Fruit fly (Drosophila melanogaster) whole organism, embryonic: ENCODE measurements around the gene CG16779.

Source experiments
- CG10366 ChIP-seq: fragments of 200-800 bp; sonication (Bioruptor generic); IDR thresholded peaks from 2 replicates; pipeline ENCODE4 v1.3.6; 2022; ENCODE audit warnings: missing biosample characterization, missing genetic modification characterization
- CG10565 ChIP-seq: fragments of 200-800 bp; sonication (Bioruptor generic); optimal IDR thresholded peaks from 3 replicates; lab custom pipeline; 2016; ENCODE audit warnings: missing biosample characterization, mild to moderate bottlenecking, missing genetic modification characterization
- CG10654 ChIP-seq: fragments of 200-800 bp; sonication (Bioruptor generic); optimal IDR thresholded peaks from 2 replicates; lab custom pipeline; 2016; ENCODE audit warnings: missing biosample characterization, missing genetic modification characterization
- CG10979 ChIP-seq: fragments of 200-800 bp; sonication (Bioruptor generic); optimal IDR thresholded peaks from 2 replicates; lab custom pipeline; 2018; ENCODE audit warnings: missing biosample characterization, mild to moderate bottlenecking, missing genetic modification characterization, moderate library complexity
- CG13775 ChIP-seq: fragments of 200-800 bp; sonication (Bioruptor generic); optimal IDR thresholded peaks from 3 replicates; lab custom pipeline; 2017; ENCODE audit warnings: missing biosample characterization, mild to moderate bottlenecking, missing genetic modification characterization
- CG14014 ChIP-seq: fragments of 200-800 bp; sonication (Bioruptor generic); IDR thresholded peaks from 2 replicates; pipeline ENCODE4 v1.3.6; 2022; ENCODE audit warnings: missing biosample characterization, missing genetic modification characterization
- CG14667 ChIP-seq: fragments of 200-800 bp; sonication (Bioruptor generic); IDR thresholded peaks from 2 replicates; pipeline ENCODE4 v1.3.6; 2022; ENCODE audit warnings: missing biosample characterization, missing genetic modification characterization
- CG17829 ChIP-seq: fragments of 200-800 bp; optimal IDR thresholded peaks from 2 replicates; lab custom pipeline; 2019; ENCODE audit warnings: missing biosample characterization, mild to moderate bottlenecking, missing genetic modification characterization, moderate library complexity
- CG18619 ChIP-seq: fragments of 200-800 bp; sonication (Bioruptor generic); optimal IDR thresholded peaks from 3 replicates; lab custom pipeline; 2017; ENCODE audit warnings: missing biosample characterization, mild to moderate bottlenecking, missing genetic modification characterization
- CG2202 ChIP-seq: fragments of 200-800 bp; sonication (Bioruptor generic); optimal IDR thresholded peaks from 2 replicates; lab custom pipeline; 2018; ENCODE audit warnings: missing biosample characterization, mild to moderate bottlenecking, missing genetic modification characterization
- CG31365 ChIP-seq: fragments of 200-800 bp; sonication (Bioruptor generic); optimal IDR thresholded peaks from 2 replicates; lab custom pipeline; 2018; ENCODE audit warnings: missing biosample characterization, mild to moderate bottlenecking, missing genetic modification characterization
- CG31388 ChIP-seq: fragments of 200-800 bp; sonication (Bioruptor generic); optimal IDR thresholded peaks from 2 replicates; lab custom pipeline; 2016; ENCODE audit warnings: missing biosample characterization, missing genetic modification characterization
- CG3163 ChIP-seq: fragments of 200-800 bp; sonication (Bioruptor generic); optimal IDR thresholded peaks from 3 replicates; lab custom pipeline; 2016; ENCODE audit warnings: missing biosample characterization, missing genetic modification characterization
- CG6254 ChIP-seq: fragments of 200-800 bp; sonication (Bioruptor generic); optimal IDR thresholded peaks from 3 replicates; lab custom pipeline; 2017; ENCODE audit warnings: mild to moderate bottlenecking, missing biosample characterization, missing genetic modification reagents, missing genetic modification characterization
- CG6272 ChIP-seq: fragments of 200-800 bp; sonication (Bioruptor generic); IDR thresholded peaks from 2 replicates; pipeline ENCODE4 v1.3.6; 2022; ENCODE audit warnings: missing biosample characterization, missing genetic modification characterization
- CG7271 ChIP-seq: fragments of 200-800 bp; sonication (Bioruptor generic); optimal IDR thresholded peaks from 2 replicates; lab custom pipeline; 2018; ENCODE audit warnings: missing biosample characterization, mild to moderate bottlenecking, missing genetic modification characterization, moderate library complexity
- CG9817 ChIP-seq: fragments of 200-800 bp; sonication (Bioruptor generic); optimal IDR thresholded peaks from 2 replicates; lab custom pipeline; 2018; ENCODE audit warnings: missing biosample characterization, mild to moderate bottlenecking, missing genetic modification characterization, moderate library complexity
- CG9932 ChIP-seq: fragments of 200-800 bp; sonication (Bioruptor generic); IDR thresholded peaks from 2 replicates; pipeline ENCODE4 v1.3.6; 2022; ENCODE audit warnings: missing biosample characterization, missing genetic modification characterization
- Camta ChIP-seq: fragments of 200-800 bp; sonication (Bioruptor generic); optimal IDR thresholded peaks from 2 replicates; lab custom pipeline; 2016; ENCODE audit warnings: missing biosample characterization, missing genetic modification characterization
- ERR ChIP-seq: fragments of 200-800 bp; sonication (Bioruptor generic); optimal IDR thresholded peaks from 2 replicates; lab custom pipeline; 2016; ENCODE audit warnings: missing biosample characterization, missing genetic modification characterization
- H15 ChIP-seq: fragments of 200-800 bp; sonication (Bioruptor generic); IDR thresholded peaks from 3 replicates; pipeline ENCODE4 v1.3.6; 2022; ENCODE audit warnings: missing biosample characterization, missing genetic modification characterization
- HmgD ChIP-seq: fragments of 200-800 bp; sonication (Bioruptor generic); optimal IDR thresholded peaks from 3 replicates; lab custom pipeline; 2016; ENCODE audit warnings: missing biosample characterization, missing genetic modification characterization
- Lhr ChIP-seq: fragments of 200-800 bp; sonication (Bioruptor generic); optimal IDR thresholded peaks from 3 replicates; lab custom pipeline; 2017; ENCODE audit warnings: mild to moderate bottlenecking, missing biosample characterization, missing genetic modification reagents, missing genetic modification characterization
- MBD-R2 ChIP-seq: fragments of 200-800 bp; sonication (Bioruptor generic); IDR thresholded peaks from 2 replicates; pipeline ENCODE4 v1.3.6; 2022; ENCODE audit warnings: missing biosample characterization, missing genetic modification characterization
- PHDP ChIP-seq: fragments of 200-800 bp; sonication (Bioruptor generic); optimal IDR thresholded peaks from 3 replicates; lab custom pipeline; 2018; ENCODE audit warnings: missing biosample characterization, mild to moderate bottlenecking, missing genetic modification characterization, moderate library complexity
- Rx ChIP-seq: fragments of 200-800 bp; sonication (Bioruptor generic); IDR thresholded peaks from 2 replicates; pipeline ENCODE4 v1.3.6; 2022; ENCODE audit warnings: missing biosample characterization, missing genetic modification characterization
- Sox100B ChIP-seq: fragments of 200-800 bp; sonication (Bioruptor generic); optimal IDR thresholded peaks from 3 replicates; lab custom pipeline; 2018; ENCODE audit warnings: missing biosample characterization, mild to moderate bottlenecking, missing genetic modification characterization
- TFAM ChIP-seq: fragments of 200-800 bp; sonication (Bioruptor generic); optimal IDR thresholded peaks from 2 replicates; lab custom pipeline; 2017; ENCODE audit warnings: missing biosample characterization, missing genetic modification characterization, inconsistent platforms
- Taf1 ChIP-seq: fragments of 200-800 bp; sonication (Bioruptor generic); IDR thresholded peaks from 2 replicates; pipeline ENCODE4 v1.3.6; 2022; ENCODE audit warnings: missing biosample characterization, missing genetic modification characterization
- Usf ChIP-seq: fragments of 200-800 bp; sonication (Bioruptor generic); optimal IDR thresholded peaks from 2 replicates; lab custom pipeline; 2017; ENCODE audit warnings: missing genotype, missing biosample characterization, missing genetic modification characterization
- Xbp1 ChIP-seq: fragments of 200-800 bp; sonication (Bioruptor generic); optimal IDR thresholded peaks from 3 replicates; lab custom pipeline; 2016; ENCODE audit warnings: missing biosample characterization, mild to moderate bottlenecking, missing genetic modification characterization
- abd-A ChIP-seq: fragments of 200-800 bp; sonication (Bioruptor generic); optimal IDR thresholded peaks from 3 replicates; lab custom pipeline; 2019; ENCODE audit warnings: missing biosample characterization, mild to moderate bottlenecking, missing genetic modification characterization, moderate library complexity
- bsh ChIP-seq, 2 experiments: fragments of 200-800 bp; sonication (Bioruptor generic); optimal IDR thresholded peaks; 2 replicates each; lab custom pipeline; 2017 to 2018; ENCODE audit warnings: mild to moderate bottlenecking in 2 of 2, missing biosample characterization in 2 of 2, missing genetic modification characterization in 2 of 2, moderate library complexity in 1 of 2
- dan ChIP-seq: fragments of 200-800 bp; sonication (Bioruptor generic); IDR thresholded peaks from 2 replicates; pipeline ENCODE4 v1.3.6; 2022; ENCODE audit warnings: missing biosample characterization, missing genetic modification characterization
- ems ChIP-seq: fragments of 200-800 bp; sonication (Bioruptor generic); optimal IDR thresholded peaks from 3 replicates; lab custom pipeline; 2016; ENCODE audit warnings: missing biosample characterization, missing genetic modification characterization
- fd3F ChIP-seq: fragments of 200-800 bp; sonication (Bioruptor generic); optimal IDR thresholded peaks from 2 replicates; lab custom pipeline; 2018; ENCODE audit warnings: missing biosample characterization, mild to moderate bottlenecking, missing genetic modification characterization, moderate library complexity
- gsb ChIP-seq: fragments of 200-800 bp; sonication (Bioruptor generic); IDR thresholded peaks from 2 replicates; pipeline ENCODE4 v1.3.6; 2022; ENCODE audit warnings: missing biosample characterization, missing genetic modification characterization
- gt ChIP-seq: fragments of 200-800 bp; sonication (Bioruptor generic); IDR thresholded peaks from 2 replicates; pipeline ENCODE4 v1.3.6; 2022; ENCODE audit warnings: missing biosample characterization, missing genetic modification characterization
- hb ChIP-seq: fragments of 200-800 bp; sonication (Bioruptor generic); IDR thresholded peaks from 3 replicates; pipeline ENCODE4 v1.3.6; 2022; ENCODE audit warnings: missing biosample characterization, missing genetic modification characterization; ENCODE audit not compliant: partially characterized antibody
- knrl ChIP-seq: fragments of 200-800 bp; sonication (Bioruptor generic); IDR thresholded peaks from 3 replicates; pipeline ENCODE4 v1.3.6; 2022; ENCODE audit warnings: missing biosample characterization, missing genetic modification characterization; ENCODE audit not compliant: partially characterized antibody
- lmd ChIP-seq: fragments of 200-800 bp; sonication (Bioruptor generic); IDR thresholded peaks from 2 replicates; pipeline ENCODE4 v1.3.6; 2022; ENCODE audit warnings: missing biosample characterization, missing genetic modification characterization
- mam ChIP-seq: fragments of 200-800 bp; sonication (Bioruptor generic); optimal IDR thresholded peaks from 3 replicates; lab custom pipeline; 2016; ENCODE audit warnings: missing biosample characterization, missing genetic modification characterization
- pho ChIP-seq: fragments of 200-800 bp; sonication (Bioruptor generic); optimal IDR thresholded peaks from 2 replicates; lab custom pipeline; 2016; ENCODE audit warnings: missing biosample characterization, missing genetic modification characterization
- phol ChIP-seq: fragments of 200-800 bp; sonication (Bioruptor generic); optimal IDR thresholded peaks from 3 replicates; lab custom pipeline; 2018; ENCODE audit warnings: missing biosample characterization, mild to moderate bottlenecking, missing genetic modification characterization, moderate library complexity
- pnt ChIP-seq: fragments of 200-800 bp; sonication (Bioruptor generic); optimal IDR thresholded peaks from 3 replicates; lab custom pipeline; 2016; ENCODE audit warnings: missing biosample characterization, missing genetic modification characterization
- sc ChIP-seq, 3 experiments: fragments of >200 bp in 2 of 3; fragments of 200-800 bp in 1 of 3; sonication (Bioruptor generic) in 1 of 3; optimal IDR thresholded peaks; 2 replicates in 2 of 3; 3 replicates in 1 of 3; lab custom pipeline; 2017; ENCODE audit warnings: mild to moderate bottlenecking in 1 of 3, missing biosample characterization in 1 of 3, missing genetic modification characterization in 1 of 3, missing genetic modification reagents in 1 of 3
- schlank ChIP-seq: fragments of 200-800 bp; sonication (Bioruptor generic); optimal IDR thresholded peaks from 2 replicates; lab custom pipeline; 2018; ENCODE audit warnings: missing biosample characterization, mild to moderate bottlenecking, missing genetic modification characterization
- slbo ChIP-seq: fragments of 200-800 bp; sonication (Bioruptor generic); IDR thresholded peaks from 2 replicates; pipeline ENCODE4 v1.3.6; 2022; ENCODE audit warnings: missing biosample characterization, missing genetic modification characterization
- sr ChIP-seq: fragments of 200-800 bp; sonication (Bioruptor generic); IDR thresholded peaks from 3 replicates; pipeline ENCODE4 v1.3.6; 2022; ENCODE audit warnings: missing biosample characterization, missing genetic modification characterization
- tio ChIP-seq: fragments of 200-800 bp; sonication (Bioruptor generic); optimal IDR thresholded peaks from 2 replicates; lab custom pipeline; 2017; ENCODE audit warnings: missing biosample characterization, missing genetic modification characterization, inconsistent platforms
- twi ChIP-seq: fragments of 200-800 bp; optimal IDR thresholded peaks from 2 replicates; lab custom pipeline; 2019; ENCODE audit warnings: missing biosample characterization, mild to moderate bottlenecking, missing genetic modification characterization, moderate library complexity

CG16779 gene

DNA sequence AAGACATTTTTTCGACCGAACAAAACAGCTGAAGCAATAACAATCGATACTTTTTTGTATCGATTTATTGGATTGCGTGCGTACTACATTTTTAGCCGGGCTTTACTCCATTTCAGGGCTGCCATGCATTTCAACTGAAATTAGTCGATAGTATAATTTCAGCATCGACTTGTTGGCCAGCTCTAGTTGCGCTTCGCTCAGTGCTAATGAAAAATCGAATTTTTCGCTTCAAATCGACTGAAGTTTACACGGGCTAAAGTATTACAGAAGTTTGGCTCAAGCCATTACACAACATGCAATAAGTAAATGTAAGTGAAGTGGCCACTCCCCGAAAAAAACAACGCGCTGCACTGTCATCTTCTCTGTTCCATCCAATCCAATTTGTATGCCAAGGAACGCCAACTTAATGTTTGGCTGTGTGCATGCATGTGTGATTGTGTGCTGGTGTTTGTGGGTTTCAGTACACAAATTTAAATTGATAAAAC lies 22.4 kb upstream of the CG16779 start, which contains the start of the genes mRpL47, CG8176 and Kdm3 (continued):
- no peak for TF ChIP-seq CG31388 (GFP tag; lab: Kevin White, UChicago)
- TF ChIP-seq CG9817 (tag; lab: Kevin White, UChicago): peak; percentile 58
- no peak for TF ChIP-seq gt (GFP tag; lab: Robert Waterston, UW)
- TF ChIP-seq bsh (GFP tag; optimal IDR thresholded peaks at IDR 0.05; lab: Kevin White, UChicago): peak in 1 of 2 experiments; percentile 13
- no peak for TF ChIP-seq CG14667 (GFP tag; lab: Robert Waterston, UW)
- TF ChIP-seq CG10654 (GFP tag; lab: Kevin White, UChicago): peak; percentile 52
- no peak for TF ChIP-seq CG14014 (GFP tag; lab: Robert Waterston, UW)
- peak; percentile 71 for TF ChIP-seq Xbp1 (GFP tag; lab: Kevin White, UChicago)
- TF ChIP-seq lmd: no peak
- TF ChIP-seq Lhr (GFP tag; lab: Kevin White, UChicago): peak; percentile 86
- TF ChIP-seq HmgD (GFP tag; lab: Kevin White, UChicago): peak; percentile 97
- no peak for TF ChIP-seq Rx (GFP tag; lab: Robert Waterston, UW)
- peak; percentile 2 for TF ChIP-seq CG18619 (GFP tag; lab: Kevin White, UChicago)
- TF ChIP-seq CG10979 (tag; lab: Kevin White, UChicago): peak; percentile 50
- no peak for TF ChIP-seq CG9932 (GFP tag; lab: Robert Waterston, UW)
- no peak for TF ChIP-seq abd-A (tag; lab: Kevin White, UChicago)
- peak; percentile 1 for TF ChIP-seq PHDP (tag; lab: Kevin White, UChicago)
- peak; percentile 82 for TF ChIP-seq CG17829 (tag; lab: Kevin White, UChicago)
- TF ChIP-seq fd3F (GFP tag; lab: Kevin White, UChicago): no peak
- peak; percentile 87 for TF ChIP-seq pho
- TF ChIP-seq H15: no peak
- peak; percentile 19 for TF ChIP-seq CG2202 (tag; lab: Kevin White, UChicago)
- TF ChIP-seq gsb (GFP tag; lab: Robert Waterston, UW): no peak
- no peak for TF ChIP-seq Sox100B (GFP tag; lab: Kevin White, UChicago)
- TF ChIP-seq twi (tag; lab: Kevin White, UChicago): peak; percentile 28
- no peak for TF ChIP-seq CG10565 (GFP tag; lab: Kevin White, UChicago)
- peak; percentile 76 for TF ChIP-seq pnt (GFP tag; lab: Kevin White, UChicago)
- TF ChIP-seq dan (GFP tag; lab: Robert Waterston, UW): no peak
- no peak for TF ChIP-seq sc (optimal IDR thresholded peaks at IDR 0.05; lab: Kevin White, UChicago)
- no peak for TF ChIP-seq sc (GFP tag; optimal IDR thresholded peaks at IDR 0.05; lab: Kevin White, UChicago)
- no peak for TF ChIP-seq hb (GFP tag; lab: Robert Waterston, UW)
- TF ChIP-seq CG6272 (GFP tag; lab: Robert Waterston, UW): peak; percentile 73
- peak; percentile 90 for TF ChIP-seq mam (GFP tag; lab: Kevin White, UChicago)
- TF ChIP-seq CG31365 (tag; lab: Kevin White, UChicago): no peak
- no peak for TF ChIP-seq CG7271 (tag; lab: Kevin White, UChicago)
- peak; percentile 61 for TF ChIP-seq CG3163 (GFP tag; lab: Kevin White, UChicago)
- peak; percentile 58 for TF ChIP-seq schlank (tag; lab: Kevin White, UChicago)
- no peak for TF ChIP-seq Taf1 (GFP tag; lab: Robert Waterston, UW)
- no peak for TF ChIP-seq slbo (GFP tag; lab: Robert Waterston, UW)
- TF ChIP-seq CG6254 (GFP tag; lab: Kevin White, UChicago): no peak
- TF ChIP-seq ERR: peak; percentile 83
- TF ChIP-seq CG10366 (GFP tag; lab: Robert Waterston, UW): no peak
- TF ChIP-seq ems (GFP tag; lab: Kevin White, UChicago): peak; percentile 35
- peak; percentile 87 for TF ChIP-seq phol
- no peak for TF ChIP-seq tio (GFP tag; lab: Kevin White, UChicago)
- TF ChIP-seq sr (GFP tag; lab: Robert Waterston, UW): no peak
- TF ChIP-seq CG13775 (GFP tag; lab: Kevin White, UChicago): peak; percentile 35
- no peak for TF ChIP-seq knrl (GFP tag; lab: Robert Waterston, UW)
- peak; percentile 23 for TF ChIP-seq Camta (GFP tag; lab: Kevin White, UChicago)
- TF ChIP-seq Usf (GFP tag; lab: Kevin White, UChicago): peak; percentile 1
- TF ChIP-seq TFAM: no peak
- no peak for TF ChIP-seq MBD-R2
